Fruit fly (Drosophila melanogaster) whole organism, embryonic: ENCODE measurements around the gene CG42699.

Experiments used
- Atf6 ChIP-seq: fragments of 200-800 bp; sonication (Bioruptor generic); IDR thresholded peaks from 2 replicates; pipeline ENCODE4 v1.3.6; 2022; ENCODE audit warnings: missing biosample characterization, missing genetic modification characterization
- CG10462 ChIP-seq: fragments of 200-800 bp; sonication (Bioruptor generic); optimal IDR thresholded peaks from 2 replicates; lab custom pipeline; 2016; ENCODE audit warnings: missing biosample characterization, missing genetic modification characterization
- CG10979 ChIP-seq: fragments of 200-800 bp; sonication (Bioruptor generic); optimal IDR thresholded peaks from 2 replicates; lab custom pipeline; 2018; ENCODE audit warnings: missing biosample characterization, mild to moderate bottlenecking, missing genetic modification characterization, moderate library complexity
- CG13287 ChIP-seq: fragments of 200-800 bp; sonication (Bioruptor generic); IDR thresholded peaks from 2 replicates; pipeline ENCODE4 v1.3.6; 2022; ENCODE audit warnings: missing biosample characterization, missing genetic modification characterization; ENCODE audit not compliant: partially characterized antibody
- CG15479 ChIP-seq: fragments of 200-800 bp; sonication (Bioruptor generic); optimal IDR thresholded peaks from 3 replicates; lab custom pipeline; 2019; ENCODE audit warnings: missing biosample characterization, mild to moderate bottlenecking, missing genetic modification characterization, moderate library complexity
- CG15601 ChIP-seq: fragments of 200-800 bp; sonication (Bioruptor generic); optimal IDR thresholded peaks from 3 replicates; lab custom pipeline; 2019; ENCODE audit warnings: missing biosample characterization, mild to moderate bottlenecking, missing genetic modification characterization, moderate library complexity
- CG18262 ChIP-seq: fragments of 200-800 bp; optimal IDR thresholded peaks from 3 replicates; lab custom pipeline; 2019; ENCODE audit warnings: missing biosample characterization, mild to moderate bottlenecking, missing genetic modification characterization, moderate library complexity
- CG2129 ChIP-seq: fragments of 200-800 bp; sonication (Bioruptor generic); IDR thresholded peaks from 2 replicates; pipeline ENCODE4 v1.3.6; 2022; ENCODE audit warnings: missing biosample characterization, missing genetic modification characterization; ENCODE audit not compliant: partially characterized antibody
- CG3065 ChIP-seq: fragments of 200-800 bp; sonication (Bioruptor generic); optimal IDR thresholded peaks from 2 replicates; lab custom pipeline; 2016; ENCODE audit warnings: missing biosample characterization, missing genetic modification characterization
- CG31388 ChIP-seq: fragments of 200-800 bp; sonication (Bioruptor generic); optimal IDR thresholded peaks from 2 replicates; lab custom pipeline; 2016; ENCODE audit warnings: missing biosample characterization, missing genetic modification characterization
- CG31441 ChIP-seq: fragments of 200-800 bp; sonication (Bioruptor generic); IDR thresholded peaks from 2 replicates; pipeline ENCODE4 v1.3.6; 2022; ENCODE audit warnings: missing biosample characterization, missing genetic modification characterization
- CG34376 ChIP-seq: fragments of 200-800 bp; sonication (Bioruptor generic); optimal IDR thresholded peaks from 2 replicates; lab custom pipeline; 2018; ENCODE audit warnings: missing biosample characterization, mild to moderate bottlenecking, missing genetic modification characterization
- CG4282 ChIP-seq: fragments of 200-800 bp; sonication (Bioruptor generic); optimal IDR thresholded peaks from 2 replicates; lab custom pipeline; 2016; ENCODE audit warnings: missing biosample characterization, missing genetic modification characterization
- CG4707 ChIP-seq: fragments of 200-800 bp; sonication (Bioruptor generic); optimal IDR thresholded peaks from 2 replicates; lab custom pipeline; 2018; ENCODE audit warnings: missing biosample characterization, mild to moderate bottlenecking, missing genetic modification characterization, moderate library complexity
- CG6683 ChIP-seq: fragments of 200-800 bp; sonication (Bioruptor generic); optimal IDR thresholded peaks from 2 replicates; lab custom pipeline; 2017; ENCODE audit warnings: missing biosample characterization, mild to moderate bottlenecking, missing genetic modification characterization, missing genetic modification reagents
- CG7928 ChIP-seq: fragments of 200-800 bp; sonication (Bioruptor generic); optimal IDR thresholded peaks from 2 replicates; lab custom pipeline; 2017; ENCODE audit warnings: missing biosample characterization, mild to moderate bottlenecking, missing genetic modification characterization
- CG9609 ChIP-seq: fragments of 200-800 bp; sonication (Bioruptor generic); optimal IDR thresholded peaks from 3 replicates; lab custom pipeline; 2016; ENCODE audit warnings: missing biosample characterization, missing genetic modification characterization
- CG9797 ChIP-seq: fragments of 200-800 bp; sonication (Bioruptor generic); optimal IDR thresholded peaks from 3 replicates; lab custom pipeline; 2018; ENCODE audit warnings: missing biosample characterization, mild to moderate bottlenecking, missing genetic modification characterization
- CkIIα-i1 ChIP-seq: fragments of 200-800 bp; sonication (Bioruptor generic); IDR thresholded peaks from 2 replicates; pipeline ENCODE4 v1.3.6; 2022; ENCODE audit warnings: missing biosample characterization, missing genetic modification characterization
- Dad ChIP-seq: fragments of 200-800 bp; sonication (Bioruptor generic); optimal IDR thresholded peaks from 3 replicates; lab custom pipeline; 2016; ENCODE audit warnings: missing biosample characterization, missing genetic modification characterization
- Dp ChIP-seq: fragments of 200-800 bp; sonication (Bioruptor generic); optimal IDR thresholded peaks from 2 replicates; lab custom pipeline; 2018; ENCODE audit warnings: missing biosample characterization, mild to moderate bottlenecking, missing genetic modification characterization, moderate library complexity
- E2f2 ChIP-seq: fragments of 200-800 bp; sonication (Bioruptor generic); IDR thresholded peaks from 2 replicates; pipeline ENCODE4 v1.3.6; 2022; ENCODE audit warnings: missing biosample characterization, missing genetic modification characterization
- HLH4C ChIP-seq: fragments of 200-800 bp; sonication (Bioruptor generic); IDR thresholded peaks from 3 replicates; pipeline ENCODE4 v1.3.6; 2022; ENCODE audit warnings: missing biosample characterization, missing genetic modification characterization; ENCODE audit not compliant: partially characterized antibody
- Hmr ChIP-seq: fragments of 200-800 bp; sonication (Bioruptor generic); optimal IDR thresholded peaks from 3 replicates; lab custom pipeline; 2017; ENCODE audit warnings: mild to moderate bottlenecking, missing biosample characterization, missing genetic modification reagents, missing genetic modification characterization
- MTF-1 ChIP-seq: fragments of 200-800 bp; sonication (Bioruptor generic); optimal IDR thresholded peaks from 2 replicates; lab custom pipeline; 2018; ENCODE audit warnings: missing biosample characterization, mild to moderate bottlenecking, missing genetic modification characterization, borderline replicate concordance
- Mad ChIP-seq: fragments of 200-800 bp; sonication (Bioruptor generic); optimal IDR thresholded peaks from 2 replicates; lab custom pipeline; 2016; ENCODE audit warnings: missing biosample characterization, missing genetic modification characterization
- Oli ChIP-seq: fragments of 200-800 bp; sonication (Bioruptor generic); optimal IDR thresholded peaks from 2 replicates; lab custom pipeline; 2018; ENCODE audit warnings: missing biosample characterization, mild to moderate bottlenecking, missing genetic modification characterization, moderate library complexity
- Rx ChIP-seq: fragments of 200-800 bp; sonication (Bioruptor generic); IDR thresholded peaks from 2 replicates; pipeline ENCODE4 v1.3.6; 2022; ENCODE audit warnings: missing biosample characterization, missing genetic modification characterization
- caup ChIP-seq: fragments of 200-800 bp; sonication (Bioruptor generic); optimal IDR thresholded peaks from 3 replicates; lab custom pipeline; 2017; ENCODE audit warnings: missing biosample characterization, mild to moderate bottlenecking, missing genetic modification characterization, moderate library complexity; ENCODE audit not compliant: severe bottlenecking
- chinmo ChIP-seq: fragments of 200-800 bp; sonication (Bioruptor generic); IDR thresholded peaks from 4 replicates; pipeline ENCODE4 v1.3.6; 2022; ENCODE audit warnings: missing biosample characterization, missing genetic modification characterization; ENCODE audit not compliant: partially characterized antibody
- chn ChIP-seq: fragments of 200-800 bp; sonication (Bioruptor generic); optimal IDR thresholded peaks from 2 replicates; lab custom pipeline; 2016; ENCODE audit warnings: missing biosample characterization, missing genetic modification characterization
- ci ChIP-seq: fragments of 200-800 bp; sonication (Bioruptor generic); IDR thresholded peaks from 3 replicates; pipeline ENCODE4 v1.3.6; 2022; ENCODE audit warnings: missing biosample characterization, missing genetic modification characterization
- danr ChIP-seq: fragments of 200-800 bp; sonication (Bioruptor generic); IDR thresholded peaks from 2 replicates; pipeline ENCODE4 v1.3.6; 2022; ENCODE audit warnings: missing biosample characterization, missing genetic modification characterization
- ems ChIP-seq: fragments of 200-800 bp; sonication (Bioruptor generic); optimal IDR thresholded peaks from 3 replicates; lab custom pipeline; 2016; ENCODE audit warnings: missing biosample characterization, missing genetic modification characterization
- h ChIP-seq: fragments of >200 bp; optimal IDR thresholded peaks from 2 replicates; lab custom pipeline; 2017
- klu ChIP-seq: fragments of 200-800 bp; sonication (Bioruptor generic); IDR thresholded peaks from 2 replicates; pipeline ENCODE4 v1.3.6; 2022; ENCODE audit warnings: missing biosample characterization, missing genetic modification characterization
- kni ChIP-seq: fragments of 200-800 bp; sonication (Bioruptor generic); optimal IDR thresholded peaks from 3 replicates; lab custom pipeline; 2017; ENCODE audit warnings: mild to moderate bottlenecking, missing biosample characterization, missing genetic modification reagents, missing genetic modification characterization
- mld ChIP-seq: fragments of 200-800 bp; sonication (Bioruptor generic); IDR thresholded peaks from 3 replicates; pipeline ENCODE4 v1.3.6; 2022; ENCODE audit warnings: missing biosample characterization, missing genetic modification characterization; ENCODE audit not compliant: partially characterized antibody
- nau ChIP-seq: fragments of 200-800 bp; sonication (Bioruptor generic); optimal IDR thresholded peaks from 3 replicates; lab custom pipeline; 2017; ENCODE audit warnings: missing biosample characterization, mild to moderate bottlenecking, missing genetic modification characterization, missing genetic modification reagents
- nerfin-2 ChIP-seq: fragments of 200-800 bp; sonication (Bioruptor generic); IDR thresholded peaks from 2 replicates; pipeline ENCODE4 v1.3.6; 2022; ENCODE audit warnings: missing biosample characterization, missing genetic modification characterization; ENCODE audit not compliant: partially characterized antibody
- nom ChIP-seq: fragments of 200-800 bp; sonication (Bioruptor generic); optimal IDR thresholded peaks from 2 replicates; lab custom pipeline; 2017; ENCODE audit warnings: missing biosample characterization, missing genetic modification characterization, mild to moderate bottlenecking, moderate library complexity, missing genetic modification reagents
- org-1 ChIP-seq: fragments of 200-800 bp; sonication (Bioruptor generic); optimal IDR thresholded peaks from 2 replicates; lab custom pipeline; 2017; ENCODE audit warnings: missing biosample characterization, missing genetic modification characterization
- pb ChIP-seq: fragments of 200-800 bp; sonication (Bioruptor generic); optimal IDR thresholded peaks from 3 replicates; lab custom pipeline; 2016; ENCODE audit warnings: missing biosample characterization, missing genetic modification characterization
- pita ChIP-seq: fragments of 200-800 bp; sonication (Bioruptor generic); optimal IDR thresholded peaks from 2 replicates; lab custom pipeline; 2017; ENCODE audit warnings: missing biosample characterization, mild to moderate bottlenecking, missing genetic modification characterization
- prd ChIP-seq, 3 experiments: fragments of >200 bp in 2 of 3; fragments of 200-800 bp in 1 of 3; sonication (Bioruptor generic) in 1 of 3; optimal IDR thresholded peaks in 2 of 3; IDR thresholded peaks in 1 of 3; 2 replicates in 2 of 3; 3 replicates in 1 of 3; pipeline versions ENCODE4 v1.3.6 to Lab custom; 2017 to 2022; ENCODE audit warnings: missing biosample characterization in 1 of 3, missing genetic modification characterization in 1 of 3
- pros ChIP-seq: fragments of 200-800 bp; sonication (Bioruptor generic); optimal IDR thresholded peaks from 3 replicates; lab custom pipeline; 2019; ENCODE audit warnings: missing biosample characterization, mild to moderate bottlenecking, missing genetic modification characterization, moderate library complexity
- pum ChIP-seq: fragments of 200-800 bp; sonication (Bioruptor generic); optimal IDR thresholded peaks from 2 replicates; lab custom pipeline; 2016; ENCODE audit warnings: missing biosample characterization, missing genetic modification characterization
- ssp ChIP-seq: fragments of 200-800 bp; sonication (Bioruptor generic); IDR thresholded peaks from 2 replicates; pipeline ENCODE4 v1.3.6; 2022; ENCODE audit warnings: missing biosample characterization, missing genetic modification characterization
- ttk ChIP-seq: fragments of 200-800 bp; sonication (Bioruptor generic); IDR thresholded peaks from 2 replicates; pipeline ENCODE4 v2.1.2; 2022; ENCODE audit warnings: missing biosample characterization, missing genetic modification characterization
- vvl ChIP-seq: fragments of 200-800 bp; sonication (Bioruptor generic); IDR thresholded peaks from 2 replicates; pipeline ENCODE4 v1.3.6; 2022; ENCODE audit warnings: missing biosample characterization, missing genetic modification characterization

CG42699 gene

dm6 chrX:5770730-5771181 is 6.4 kb downstream of the CG42699 start, which contains the start of gene CG3097 (continued):
- TF ChIP-seq Dp (GFP tag; lab: Kevin White, UChicago) (no peak), nau (GFP tag; lab: Kevin White, UChicago) (no peak), kni (GFP tag; lab: Kevin White, UChicago) (peak; percentile 74), CG10462 (GFP tag; lab: Kevin White, UChicago) (no peak), CG7928 (GFP tag; lab: Kevin White, UChicago) (no peak), E2f2 (no peak), CG15479 (GFP tag; lab: Kevin White, UChicago) (no peak), prd (optimal IDR thresholded peaks at IDR 0.05; lab: Kevin White, UChicago) (no peak), prd (GFP tag; IDR thresholded peaks at IDR 0.05; lab: Robert Waterston, UW) (peak; percentile 21; the same call in 1 of the 3 replicates), Atf6 (GFP tag; lab: Robert Waterston, UW) (no peak), chinmo (no peak), ems (no peak), CG4282 (GFP tag; lab: Kevin White, UChicago) (no peak), CG9797 (GFP tag; lab: Kevin White, UChicago) (no peak), MTF-1 (GFP tag; lab: Kevin White, UChicago) (no peak), Mad (no peak), nom (GFP tag; lab: Kevin White, UChicago) (peak; percentile 24), mld (GFP tag; lab: Robert Waterston, UW) (no peak), CG18262 (tag; lab: Kevin White, UChicago) (no peak), Dad (GFP tag; lab: Kevin White, UChicago) (no peak), pb (GFP tag; lab: Kevin White, UChicago) (no peak), CG2129 (no peak), caup (GFP tag; lab: Kevin White, UChicago) (no peak), Hmr (GFP tag; lab: Kevin White, UChicago) (no peak), org-1 (GFP tag; lab: Kevin White, UChicago) (no peak), pros (peak; percentile 24), CG9609 (GFP tag; lab: Kevin White, UChicago) (no peak), ssp (GFP tag; lab: Robert Waterston, UW) (no peak), pita (GFP tag; lab: Kevin White, UChicago) (no peak), danr (GFP tag; lab: Robert Waterston, UW) (no peak), ttk (GFP tag; lab: Robert Waterston, UW) (no peak), klu (GFP tag; lab: Robert Waterston, UW) (peak; percentile 76), CG31388 (GFP tag; lab: Kevin White, UChicago) (no peak), vvl (GFP tag; lab: Robert Waterston, UW) (peak; percentile 53; the same call in 1 of the 2 replicates), CG4707 (GFP tag; lab: Kevin White, UChicago) (no peak), CG3065 (GFP tag; lab: Kevin White, UChicago) (peak; percentile 86), CG15601 (tag; lab: Kevin White, UChicago) (no peak), h (lab: Kevin White, UChicago) (no peak), CG34376 (GFP tag; lab: Kevin White, UChicago) (no peak), CG6683 (no peak), nerfin-2 (GFP tag; lab: Robert Waterston, UW) (0 out of 2 replicates have a peak, but pooled peaks have one; percentile 8), CG13287 (GFP tag; lab: Robert Waterston, UW) (no peak), chn (GFP tag; lab: Kevin White, UChicago) (peak; percentile 39), ci (GFP tag; lab: Robert Waterston, UW) (peak; percentile 55; the same call in 2 of the 3 replicates), HLH4C (GFP tag; lab: Robert Waterston, UW) (0 out of 3 replicates have a peak, but pooled peaks have one; percentile 31), CG10979 (no peak), Oli (tag; lab: Kevin White, UChicago) (no peak), Rx (no peak), pum (GFP tag; lab: Kevin White, UChicago) (no peak), CkIIα-i1 (no peak), CG31441 (no peak)
